Worm (Caenorhabditis elegans) whole organism, L4 larva: ENCODE results near the gene F41G3.18.

ENCODE experiments used
- F26F4.8 ChIP-seq: fragments of 200-800 bp; sonication (Bioruptor generic); conservative IDR thresholded peaks from 2 replicates; pipeline ENCODE4 v1.3.6; 2022; ENCODE audit warnings: missing genetic modification characterization, missing compliant biosample characterization
- T26A8.4 ChIP-seq: fragments of 200-800 bp; sonication (Bioruptor generic); IDR thresholded peaks from 2 replicates; pipeline ENCODE4 v1.3.6; 2022; ENCODE audit warnings: missing genetic modification characterization, missing compliant biosample characterization
- aha-1 ChIP-seq: fragments of 150-350 bp; peaks from one replicate; lab custom pipeline; 2014; ENCODE audit warnings: missing biosample characterization, missing genetic modification characterization
- dmd-9 ChIP-seq: fragments of 200-800 bp; sonication (Bioruptor generic); IDR thresholded peaks from 2 replicates; pipeline ENCODE4 v1.3.6; 2022; ENCODE audit warnings: missing genetic modification reagents, missing genetic modification characterization, missing compliant biosample characterization
- mxl-3 ChIP-seq: fragments of 200-800 bp; sonication (Bioruptor generic); optimal IDR thresholded peaks from 2 replicates; lab custom pipeline; 2018; ENCODE audit warnings: mild to moderate bottlenecking, missing genetic modification characterization, missing compliant biosample characterization
- nhr-10 ChIP-seq: fragments of 150-350 bp; optimal IDR thresholded peaks from 2 replicates; lab custom pipeline; 2014; ENCODE audit warnings: missing biosample characterization, missing genetic modification characterization
- nhr-237 ChIP-seq: sonication (generic microtip); optimal IDR thresholded peaks from 2 replicates; lab custom pipeline; 2017; ENCODE audit warnings: missing biosample characterization, missing genetic modification characterization
- nhr-77 ChIP-seq: fragments of 150-350 bp; optimal IDR thresholded peaks from 2 replicates; lab custom pipeline; 2014; ENCODE audit warnings: missing biosample characterization, missing genetic modification characterization
- pqm-1 ChIP-seq: sonication (generic microtip); optimal IDR thresholded peaks from 2 replicates; lab custom pipeline; 2017; ENCODE audit warnings: missing biosample characterization, missing genetic modification characterization
- snpc-4 ChIP-seq: fragments of 150-350 bp; optimal IDR thresholded peaks from 2 replicates; lab custom pipeline; 2014; ENCODE audit warnings: missing biosample characterization, missing genetic modification characterization
- spr-3 ChIP-seq: fragments of 200-800 bp; sonication (Bioruptor generic); optimal IDR thresholded peaks from 2 replicates; lab custom pipeline; 2018; ENCODE audit warnings: mild to moderate bottlenecking, missing genetic modification characterization, missing compliant biosample characterization
- unc-62 ChIP-seq, 3 experiments: fragments of 150-350 bp in 1 of 3; sonication (generic microtip); optimal IDR thresholded peaks in 2 of 3; peaks in 1 of 3; 1 replicate in 1 of 3; 2 replicates in 2 of 3; lab custom pipeline; 2014 to 2017; ENCODE audit warnings: missing biosample characterization in 3 of 3, missing genetic modification characterization in 3 of 3, missing genetic modification reagents in 3 of 3, missing genotype in 1 of 3

ce11 chrII:6754671-6755224 is 13.4 kb upstream of the F41G3.18 start, which contains the start of the genes srx-95 and fis-1:
- TF ChIP-seq dmd-9 (GFP tag; lab: Robert Waterston, UW) (no peak), spr-3 (GFP tag; lab: Kevin White, UChicago) (no peak), unc-62 (GFP tag; optimal IDR thresholded peaks at IDR 0.05 in 1 of 2; lab: Kevin White, UChicago) (no peak), unc-62 (tag; optimal IDR thresholded peaks at IDR 0.05; lab: Kevin White, UChicago) (no peak), aha-1 (tag; lab: Kevin White, UChicago) (no peak), nhr-77 (tag; lab: Kevin White, UChicago) (no peak), T26A8.4 (GFP tag; lab: Robert Waterston, UW) (no peak), nhr-237 (tag; lab: Kevin White, UChicago) (no peak), mxl-3 (GFP tag; lab: Kevin White, UChicago) (no peak), nhr-10 (tag; lab: Kevin White, UChicago) (no peak), pqm-1 (tag; lab: Kevin White, UChicago) (no peak), snpc-4 (tag; lab: Kevin White, UChicago) (no peak), F26F4.8 (no peak)
